Worm (Caenorhabditis elegans) whole organism, L1 larva: ENCODE measurements around the gene F41E6.17.

Experiments used
- F16B12.6 ChIP-seq: fragments of 150-350 bp; optimal IDR thresholded peaks from 2 replicates; lab custom pipeline; 2014; ENCODE audit warnings: missing biosample characterization, missing genetic modification characterization
- Y116A8C.19 ChIP-seq: sonication (generic microtip); optimal IDR thresholded peaks from 2 replicates; lab custom pipeline; 2016; ENCODE audit warnings: missing compliant biosample characterization, missing genetic modification characterization, borderline replicate concordance
- aha-1 ChIP-seq: fragments of 150-350 bp; optimal IDR thresholded peaks from 2 replicates; lab custom pipeline; 2014; ENCODE audit warnings: missing biosample characterization, missing genetic modification characterization
- alr-1 ChIP-seq: fragments of 200-800 bp; sonication (Bioruptor generic); optimal IDR thresholded peaks from 2 replicates; lab custom pipeline; 2018; ENCODE audit warnings: borderline replicate concordance, mild to moderate bottlenecking, missing genetic modification characterization, missing compliant biosample characterization
- ama-1 ChIP-seq: fragments of 150-350 bp; optimal IDR thresholded peaks from 2 replicates; lab custom pipeline; 2014
- blmp-1 ChIP-seq: fragments of 150-350 bp; optimal IDR thresholded peaks from 2 replicates; lab custom pipeline; 2014; ENCODE audit warnings: missing biosample characterization, missing genetic modification characterization
- ceh-63 ChIP-seq: fragments of 200-800 bp; sonication (Bioruptor generic); optimal IDR thresholded peaks from 2 replicates; lab custom pipeline; 2018; ENCODE audit warnings: mild to moderate bottlenecking, missing genetic modification characterization, missing compliant biosample characterization
- ceh-82 ChIP-seq, 3 experiments: fragments of 150-350 bp in 1 of 3; sonication (generic microtip) in 2 of 3; optimal IDR thresholded peaks; 2 replicates each; lab custom pipeline; 2014 to 2017; ENCODE audit warnings: missing biosample characterization in 3 of 3, missing genetic modification characterization in 3 of 3
- ceh-88 ChIP-seq: fragments of 200-800 bp; sonication (Bioruptor generic); IDR thresholded peaks from 2 replicates; pipeline ENCODE4 v1.3.6; 2022; ENCODE audit warnings: missing genetic modification characterization, missing compliant biosample characterization
- dpl-1 ChIP-seq, 3 experiments: fragments of 150-350 bp in 2 of 3; sonication (generic microtip) in 1 of 3; optimal IDR thresholded peaks; 2 replicates each; lab custom pipeline; 2014 to 2017; ENCODE audit warnings: missing biosample characterization in 3 of 3, missing genetic modification characterization in 3 of 3, missing genetic modification reagents in 3 of 3
- efl-1 ChIP-seq, 4 experiments: fragments of 150-350 bp; optimal IDR thresholded peaks in 3 of 4; peaks in 1 of 4; 1 replicate in 1 of 4; 2 replicates in 3 of 4; lab custom pipeline; 2014; ENCODE audit warnings: missing biosample characterization in 2 of 4, missing genetic modification characterization in 2 of 4, missing genetic modification reagents in 2 of 4
- efl-3 ChIP-seq: fragments of 200-800 bp; sonication (Bioruptor generic); optimal IDR thresholded peaks from 2 replicates; lab custom pipeline; 2018; ENCODE audit warnings: mild to moderate bottlenecking, missing genetic modification characterization, missing compliant biosample characterization
- egl-13 ChIP-seq: sonication (generic microtip); optimal IDR thresholded peaks from 2 replicates; lab custom pipeline; 2016; ENCODE audit warnings: missing genotype, missing genetic modification reagents, missing genetic modification characterization, missing compliant biosample characterization
- elt-2 ChIP-seq: sonication (generic microtip); optimal IDR thresholded peaks from 2 replicates; lab custom pipeline; 2016; ENCODE audit warnings: missing genetic modification characterization, mild to moderate bottlenecking, inconsistent platforms, missing compliant biosample characterization, missing genetic modification reagents
- elt-3 ChIP-seq, 6 experiments: fragments of 150-350 bp in 1 of 6; sonication (generic microtip); optimal IDR thresholded peaks; 2 replicates each; lab custom pipeline; 2017 to 2018; ENCODE audit warnings: missing biosample characterization in 6 of 6, missing genetic modification characterization in 6 of 6, inconsistent platforms in 1 of 6
- ets-5 ChIP-seq: fragments of 200-800 bp; sonication (Bioruptor generic); IDR thresholded peaks from 2 replicates; pipeline ENCODE4 v1.3.6; 2022; ENCODE audit warnings: missing genetic modification characterization, missing compliant biosample characterization
- fkh-4 ChIP-seq: sonication (generic microtip); optimal IDR thresholded peaks from 2 replicates; lab custom pipeline; 2016; ENCODE audit warnings: missing compliant biosample characterization, missing genetic modification characterization, borderline replicate concordance
- grh-1 ChIP-seq: fragments of 200-800 bp; sonication (Bioruptor generic); IDR thresholded peaks from 2 replicates; pipeline ENCODE4 v1.3.6; 2022; ENCODE audit warnings: missing genetic modification reagents, missing genetic modification characterization, missing compliant biosample characterization
- hpl-2 ChIP-seq: fragments of 150-350 bp; optimal IDR thresholded peaks from 2 replicates; lab custom pipeline; 2014; ENCODE audit warnings: missing biosample characterization, missing genetic modification reagents, missing genetic modification characterization
- irx-1 ChIP-seq: sonication (generic microtip); optimal IDR thresholded peaks from 2 replicates; lab custom pipeline; 2016; ENCODE audit warnings: missing genetic modification characterization, missing compliant biosample characterization
- lin-14 ChIP-seq: fragments of 200-800 bp; sonication (Bioruptor generic); optimal IDR thresholded peaks from 2 replicates; lab custom pipeline; 2018; ENCODE audit warnings: mild to moderate bottlenecking, missing genetic modification characterization, moderate library complexity, missing compliant biosample characterization
- lin-35 ChIP-seq, 2 experiments: fragments of 150-350 bp; optimal IDR thresholded peaks; 2 replicates each; lab custom pipeline; 2014; ENCODE audit warnings: missing biosample characterization in 2 of 2, missing genetic modification characterization in 2 of 2, missing genetic modification reagents in 2 of 2
- lsy-2 ChIP-seq, 2 experiments: fragments of 150-350 bp; optimal IDR thresholded peaks; 2 replicates each; lab custom pipeline; 2014; ENCODE audit warnings: missing biosample characterization in 2 of 2, missing genetic modification characterization in 2 of 2
- mep-1 ChIP-seq: fragments of 150-350 bp; optimal IDR thresholded peaks from 2 replicates; lab custom pipeline; 2014; ENCODE audit warnings: missing biosample characterization, missing genetic modification characterization
- nhr-11 ChIP-seq: fragments of 150-350 bp; optimal IDR thresholded peaks from 2 replicates; lab custom pipeline; 2014; ENCODE audit warnings: missing biosample characterization, missing genetic modification characterization
- nhr-19 ChIP-seq: fragments of 200-800 bp; sonication (Bioruptor generic); conservative IDR thresholded peaks from 2 replicates; pipeline ENCODE4 v1.3.6; 2022; ENCODE audit warnings: missing genetic modification characterization, missing compliant biosample characterization
- nhr-20 ChIP-seq: sonication (generic microtip); optimal IDR thresholded peaks from 2 replicates; lab custom pipeline; 2016; ENCODE audit warnings: mild to moderate bottlenecking, missing genetic modification characterization, missing compliant biosample characterization
- nhr-71 ChIP-seq: sonication (generic microtip); optimal IDR thresholded peaks from 2 replicates; lab custom pipeline; 2016; ENCODE audit warnings: mild to moderate bottlenecking, missing genetic modification characterization, moderate library complexity, missing compliant biosample characterization
- nhr-85 ChIP-seq: sonication (generic microtip); peaks from one replicate; lab custom pipeline; 2016; ENCODE audit warnings: missing genetic modification characterization, inconsistent platforms, missing compliant biosample characterization
- nhr-90 ChIP-seq: sonication (generic microtip); optimal IDR thresholded peaks from 2 replicates; lab custom pipeline; 2016; ENCODE audit warnings: mild to moderate bottlenecking, missing genetic modification characterization, missing compliant biosample characterization; ENCODE audit not compliant: poor library complexity
- pqm-1 ChIP-seq: sonication (generic microtip); optimal IDR thresholded peaks from 3 replicates; lab custom pipeline; 2017; ENCODE audit warnings: missing biosample characterization, missing genetic modification characterization
- rnt-1 ChIP-seq: sonication (generic microtip); optimal IDR thresholded peaks from 2 replicates; lab custom pipeline; 2016; ENCODE audit warnings: mild to moderate bottlenecking, missing genetic modification characterization, moderate library complexity, missing compliant biosample characterization
- skn-1 ChIP-seq: fragments of 150-350 bp; optimal IDR thresholded peaks from 2 replicates; lab custom pipeline; 2014; ENCODE audit warnings: missing biosample characterization, missing genetic modification characterization
- snu-23 ChIP-seq: sonication (generic microtip); optimal IDR thresholded peaks from 2 replicates; lab custom pipeline; 2016; ENCODE audit warnings: missing genetic modification characterization, missing compliant biosample characterization
- sox-4 ChIP-seq: sonication (generic microtip); optimal IDR thresholded peaks from 2 replicates; lab custom pipeline; 2016; ENCODE audit warnings: missing genetic modification characterization, missing compliant biosample characterization
- sptf-1 ChIP-seq: fragments of 150-350 bp; optimal IDR thresholded peaks from 2 replicates; lab custom pipeline; 2014; ENCODE audit warnings: missing biosample characterization, missing genetic modification characterization
- tbx-2 ChIP-seq: sonication (generic microtip); optimal IDR thresholded peaks from 2 replicates; lab custom pipeline; 2016; ENCODE audit warnings: missing genetic modification characterization, missing compliant biosample characterization
- tlp-1 ChIP-seq: fragments of 150-350 bp; optimal IDR thresholded peaks from 2 replicates; lab custom pipeline; 2014; ENCODE audit warnings: missing biosample characterization, missing genetic modification characterization
- unc-130 ChIP-seq: fragments of 150-350 bp; optimal IDR thresholded peaks from 2 replicates; lab custom pipeline; 2017; ENCODE audit warnings: missing biosample characterization, missing genetic modification characterization, inconsistent platforms
- unc-86 ChIP-seq: sonication (generic microtip); optimal IDR thresholded peaks from 2 replicates; lab custom pipeline; 2016; ENCODE audit warnings: missing genetic modification characterization, missing compliant biosample characterization
- xbp-1 ChIP-seq: sonication (generic microtip); optimal IDR thresholded peaks from 2 replicates; lab custom pipeline; 2016; ENCODE audit warnings: missing genetic modification characterization, missing compliant biosample characterization
- zag-1 ChIP-seq: fragments of 150-350 bp; optimal IDR thresholded peaks from 2 replicates; lab custom pipeline; 2014; ENCODE audit warnings: missing biosample characterization, missing genetic modification characterization
- ztf-11 ChIP-seq, 2 experiments: sonication (generic microtip); optimal IDR thresholded peaks; 2 replicates each; lab custom pipeline; 2016 to 2017; ENCODE audit warnings: missing genetic modification characterization in 2 of 2, missing biosample characterization in 1 of 2, missing compliant biosample characterization in 1 of 2

The F41E6.17 gene

DNA sequence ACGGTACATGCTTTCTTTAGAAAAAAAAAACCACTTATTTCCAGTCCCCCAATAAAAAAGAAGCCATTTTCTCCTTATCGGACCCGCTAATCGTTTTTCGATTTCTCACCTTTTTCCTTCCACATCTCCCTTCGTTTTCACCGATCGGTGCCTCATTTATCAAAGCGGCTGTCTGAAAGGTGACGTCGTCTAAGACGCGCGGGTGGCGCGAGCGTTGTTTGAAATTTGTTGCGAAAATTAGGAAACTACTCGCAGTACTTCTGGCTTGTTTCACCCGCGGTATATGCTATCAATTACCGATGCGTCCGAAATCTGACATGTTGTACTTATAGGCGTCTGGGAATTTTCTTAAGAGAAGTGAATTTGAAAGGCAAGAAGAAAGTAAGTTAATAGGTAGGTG lies 28.3 kb downstream of the F41E6.17 start:
- 0 out of 2 replicates have a peak, but pooled peaks have one; percentile 6 for TF ChIP-seq grh-1 (GFP tag; lab: Robert Waterston, UW)
- peak; percentile 38 for TF ChIP-seq rnt-1 (tag; lab: Kevin White, UChicago)
- TF ChIP-seq snu-23 (GFP tag; lab: Kevin White, UChicago) = peak; percentile 32
- no peak for TF ChIP-seq Y116A8C.19 (tag; lab: Kevin White, UChicago)
- TF ChIP-seq mep-1 (tag; lab: Kevin White, UChicago) = peak; percentile 18
- TF ChIP-seq elt-3 (tag; optimal IDR thresholded peaks at IDR 0.05; lab: Kevin White, UChicago) = peak in 1 of 6 experiments; percentile 14
- peak; percentile 58 for TF ChIP-seq lin-14 (GFP tag; lab: Kevin White, UChicago)
- TF ChIP-seq xbp-1 = peak; percentile 54
- TF ChIP-seq tbx-2 (tag; lab: Kevin White, UChicago) = no peak
- TF ChIP-seq ceh-82 (tag; optimal IDR thresholded peaks at IDR 0.05; lab: Kevin White, UChicago) = no peak
- peak; percentile 92 for TF ChIP-seq nhr-85 (tag; lab: Kevin White, UChicago)
- TF ChIP-seq blmp-1 (tag; lab: Kevin White, UChicago) = peak; percentile 82
- peak; percentile 43 for TF ChIP-seq nhr-20 (tag; lab: Kevin White, UChicago)
- peak; percentile 23 for TF ChIP-seq irx-1 (tag; lab: Kevin White, UChicago)
- TF ChIP-seq hpl-2 (GFP tag; lab: Kevin White, UChicago) = no peak
- TF ChIP-seq ceh-63 = no peak
- no peak for TF ChIP-seq egl-13
- peak; percentile 22 for TF ChIP-seq nhr-71 (tag; lab: Kevin White, UChicago)

- peak; percentile 33 for TF ChIP-seq nhr-90
- no peak for TF ChIP-seq dpl-1 (GFP tag; optimal IDR thresholded peaks at IDR 0.05; lab: Kevin White, UChicago)
- no peak for TF ChIP-seq unc-86 (tag; lab: Kevin White, UChicago)
- no peak for TF ChIP-seq sox-4 (tag; lab: Kevin White, UChicago)
- peak; percentile 34 for TF ChIP-seq nhr-71 (tag; lab: Kevin White, UChicago)
- no peak for TF ChIP-seq lsy-2 (tag; optimal IDR thresholded peaks at IDR 0.05; lab: Kevin White, UChicago)
- TF ChIP-seq unc-130 (tag; lab: Kevin White, UChicago) = no peak
- TF ChIP-seq rnt-1 (tag; lab: Kevin White, UChicago) = peak; percentile 47
- TF ChIP-seq efl-1 (optimal IDR thresholded peaks at IDR 0.05; lab: Kevin White, UChicago) = no peak
- no peak for TF ChIP-seq efl-1 (GFP tag; optimal IDR thresholded peaks at IDR 0.05 in 1 of 2; lab: Kevin White, UChicago)
- no peak for TF ChIP-seq pqm-1
- peak; percentile 93 for TF ChIP-seq nhr-85 (tag; lab: Kevin White, UChicago)
- TF ChIP-seq zag-1 (tag; lab: Kevin White, UChicago) = no peak
- TF ChIP-seq snu-23 (GFP tag; lab: Kevin White, UChicago) = no peak
- no peak for TF ChIP-seq sptf-1 (tag; lab: Kevin White, UChicago)
- TF ChIP-seq F16B12.6 (tag; lab: Kevin White, UChicago) = no peak
- no peak for TF ChIP-seq alr-1
- no peak for TF ChIP-seq efl-3 (GFP tag; lab: Kevin White, UChicago)
- TF ChIP-seq skn-1 (tag; lab: Kevin White, UChicago) = no peak
- TF ChIP-seq nhr-20 (tag; lab: Kevin White, UChicago) = peak; percentile 23
- peak; percentile 10 for TF ChIP-seq tlp-1 (tag; lab: Kevin White, UChicago)
- no peak for TF ChIP-seq ceh-88 (GFP tag; lab: Robert Waterston, UW)
- TF ChIP-seq blmp-1 (tag; lab: Kevin White, UChicago) = peak; percentile 86
- TF ChIP-seq nhr-19 (GFP tag; lab: Robert Waterston, UW) = peak; percentile 20; the same call in 1 of the 2 replicates
- peak in 1 of 2 experiments; percentile 5 for TF ChIP-seq lin-35 (GFP tag; optimal IDR thresholded peaks at IDR 0.05; lab: Kevin White, UChicago)
- TF ChIP-seq nhr-11 (tag; lab: Kevin White, UChicago) = no peak
- no peak for TF ChIP-seq aha-1 (tag; lab: Kevin White, UChicago)
- peak; percentile 18 for TF ChIP-seq elt-2 (tag; lab: Kevin White, UChicago)
- TF ChIP-seq ztf-11 (tag; optimal IDR thresholded peaks at IDR 0.05; lab: Kevin White, UChicago) = no peak
- no peak for TF ChIP-seq hpl-2 (GFP tag; lab: Kevin White, UChicago)
- TF ChIP-seq ama-1 (lab: Kevin White, UChicago) = no peak
- TF ChIP-seq fkh-4 (tag; lab: Kevin White, UChicago) = no peak
- no peak for TF ChIP-seq ets-5 (GFP tag; lab: Robert Waterston, UW)
- TF ChIP-seq elt-3 (tag; optimal IDR thresholded peaks at IDR 0.05; lab: Kevin White, UChicago) = peak in 4 of 6 experiments; percentile 8 to 88 (median 58)
These were observed 29.4 kb downstream of the F41E6.17 start for ce11 chrV:8653080-8653821.
